Worm (Caenorhabditis elegans) whole organism, L1 larva: Measurements from ENCODE around the gene cutl-29.

Source experiments
- C04F5.9 ChIP-seq: sonication (generic microtip); optimal IDR thresholded peaks from 2 replicates; lab custom pipeline; 2016; ENCODE audit warnings: missing genetic modification characterization, missing compliant biosample characterization
- C16A3.4 ChIP-seq: fragments of 150-350 bp; optimal IDR thresholded peaks from 2 replicates; lab custom pipeline; 2014; ENCODE audit warnings: missing biosample characterization, missing genetic modification characterization
- C34B4.2 ChIP-seq: sonication (generic microtip); optimal IDR thresholded peaks from 2 replicates; lab custom pipeline; 2017; ENCODE audit warnings: mild to moderate bottlenecking, missing genetic modification characterization, missing compliant biosample characterization
- F16B12.6 ChIP-seq: fragments of 150-350 bp; optimal IDR thresholded peaks from 2 replicates; lab custom pipeline; 2014; ENCODE audit warnings: missing biosample characterization, missing genetic modification characterization
- Y116A8C.19 ChIP-seq: sonication (generic microtip); optimal IDR thresholded peaks from 2 replicates; lab custom pipeline; 2016; ENCODE audit warnings: missing compliant biosample characterization, missing genetic modification characterization, borderline replicate concordance
- aha-1 ChIP-seq: fragments of 150-350 bp; optimal IDR thresholded peaks from 2 replicates; lab custom pipeline; 2014; ENCODE audit warnings: missing biosample characterization, missing genetic modification characterization
- alr-1 ChIP-seq: fragments of 200-800 bp; sonication (Bioruptor generic); optimal IDR thresholded peaks from 2 replicates; lab custom pipeline; 2018; ENCODE audit warnings: borderline replicate concordance, mild to moderate bottlenecking, missing genetic modification characterization, missing compliant biosample characterization
- aly-2 ChIP-seq: fragments of 150-350 bp; optimal IDR thresholded peaks from 2 replicates; lab custom pipeline; 2014; ENCODE audit warnings: missing biosample characterization, missing genetic modification characterization
- blmp-1 ChIP-seq: fragments of 150-350 bp; optimal IDR thresholded peaks from 2 replicates; lab custom pipeline; 2014; ENCODE audit warnings: missing biosample characterization, missing genetic modification characterization
- ceh-8 ChIP-seq: fragments of 200-800 bp; sonication (Bioruptor generic); optimal IDR thresholded peaks from 2 replicates; lab custom pipeline; 2018; ENCODE audit warnings: mild to moderate bottlenecking, missing genetic modification characterization, moderate library complexity, missing compliant biosample characterization
- ceh-88 ChIP-seq: fragments of 200-800 bp; sonication (Bioruptor generic); IDR thresholded peaks from 2 replicates; pipeline ENCODE4 v1.3.6; 2022; ENCODE audit warnings: missing genetic modification characterization, missing compliant biosample characterization
- ceh-90 ChIP-seq: sonication (generic microtip); optimal IDR thresholded peaks from 2 replicates; lab custom pipeline; 2016; ENCODE audit warnings: missing genetic modification characterization, missing compliant biosample characterization
- dpl-1 ChIP-seq, 3 experiments: fragments of 150-350 bp in 2 of 3; sonication (generic microtip) in 1 of 3; optimal IDR thresholded peaks; 2 replicates each; lab custom pipeline; 2014 to 2017; ENCODE audit warnings: missing biosample characterization in 3 of 3, missing genetic modification characterization in 3 of 3, missing genetic modification reagents in 3 of 3
- dsc-1 ChIP-seq: sonication (generic microtip); optimal IDR thresholded peaks from 2 replicates; lab custom pipeline; 2016; ENCODE audit warnings: mild to moderate bottlenecking, missing genetic modification characterization, missing compliant biosample characterization
- efl-1 ChIP-seq, 4 experiments: fragments of 150-350 bp; optimal IDR thresholded peaks in 3 of 4; peaks in 1 of 4; 1 replicate in 1 of 4; 2 replicates in 3 of 4; lab custom pipeline; 2014; ENCODE audit warnings: missing biosample characterization in 2 of 4, missing genetic modification characterization in 2 of 4, missing genetic modification reagents in 2 of 4
- efl-3 ChIP-seq: fragments of 200-800 bp; sonication (Bioruptor generic); optimal IDR thresholded peaks from 2 replicates; lab custom pipeline; 2018; ENCODE audit warnings: mild to moderate bottlenecking, missing genetic modification characterization, missing compliant biosample characterization
- egl-27 ChIP-seq, 2 experiments: fragments of 150-350 bp in 1 of 2; sonication (generic microtip); optimal IDR thresholded peaks; 3 replicates each; lab custom pipeline; 2017 to 2018; ENCODE audit warnings: missing biosample characterization in 2 of 2, missing genetic modification characterization in 2 of 2, missing genetic modification reagents in 2 of 2
- elt-3 ChIP-seq, 6 experiments: fragments of 150-350 bp in 1 of 6; sonication (generic microtip); optimal IDR thresholded peaks; 2 replicates each; lab custom pipeline; 2017 to 2018; ENCODE audit warnings: missing biosample characterization in 6 of 6, missing genetic modification characterization in 6 of 6, inconsistent platforms in 1 of 6
- fkh-10 ChIP-seq: sonication (generic microtip); optimal IDR thresholded peaks from 2 replicates; lab custom pipeline; 2017; ENCODE audit warnings: missing biosample characterization, missing genetic modification reagents, missing genetic modification characterization
- fkh-4 ChIP-seq: sonication (generic microtip); optimal IDR thresholded peaks from 2 replicates; lab custom pipeline; 2016; ENCODE audit warnings: missing compliant biosample characterization, missing genetic modification characterization, borderline replicate concordance
- fos-1 ChIP-seq: fragments of 150-350 bp; optimal IDR thresholded peaks from 2 replicates; lab custom pipeline; 2014; ENCODE audit warnings: missing biosample characterization, missing genetic modification characterization
- hpl-2 ChIP-seq: fragments of 150-350 bp; optimal IDR thresholded peaks from 2 replicates; lab custom pipeline; 2014; ENCODE audit warnings: missing biosample characterization, missing genetic modification reagents, missing genetic modification characterization
- irx-1 ChIP-seq: sonication (generic microtip); optimal IDR thresholded peaks from 2 replicates; lab custom pipeline; 2016; ENCODE audit warnings: missing genetic modification characterization, missing compliant biosample characterization
- isw-1 ChIP-seq: fragments of 200-800 bp; sonication (Bioruptor generic); IDR thresholded peaks from 2 replicates; pipeline ENCODE4 v1.3.6; 2022; ENCODE audit warnings: missing genetic modification characterization, missing compliant biosample characterization
- jun-1 ChIP-seq: fragments of 150-350 bp; optimal IDR thresholded peaks from 2 replicates; lab custom pipeline; 2014; ENCODE audit warnings: missing biosample characterization, missing genetic modification reagents, missing genetic modification characterization
- lin-15B ChIP-seq: fragments of 150-350 bp; sonication (generic microtip); optimal IDR thresholded peaks from 3 replicates; lab custom pipeline; 2014; ENCODE audit warnings: missing biosample characterization, missing genetic modification characterization
- lin-35 ChIP-seq, 2 experiments: fragments of 150-350 bp; optimal IDR thresholded peaks; 2 replicates each; lab custom pipeline; 2014; ENCODE audit warnings: missing biosample characterization in 2 of 2, missing genetic modification characterization in 2 of 2, missing genetic modification reagents in 2 of 2
- lir-3 ChIP-seq: sonication (generic microtip); optimal IDR thresholded peaks from 2 replicates; lab custom pipeline; 2016; ENCODE audit warnings: mild to moderate bottlenecking, missing genetic modification characterization, moderate library complexity, missing compliant biosample characterization; ENCODE audit not compliant: poor library complexity
- lsy-2 ChIP-seq, 2 experiments: fragments of 150-350 bp; optimal IDR thresholded peaks; 2 replicates each; lab custom pipeline; 2014; ENCODE audit warnings: missing biosample characterization in 2 of 2, missing genetic modification characterization in 2 of 2
- mdl-1 ChIP-seq, 2 experiments: fragments of 150-350 bp; optimal IDR thresholded peaks; 2 replicates each; lab custom pipeline; 2014 to 2017; ENCODE audit warnings: missing biosample characterization in 2 of 2, missing genetic modification characterization in 2 of 2, inconsistent platforms in 1 of 2
- nhr-12 ChIP-seq: sonication (generic microtip); optimal IDR thresholded peaks from 2 replicates; lab custom pipeline; 2017; ENCODE audit warnings: missing biosample characterization, missing genetic modification characterization
- nhr-19 ChIP-seq: fragments of 200-800 bp; sonication (Bioruptor generic); conservative IDR thresholded peaks from 2 replicates; pipeline ENCODE4 v1.3.6; 2022; ENCODE audit warnings: missing genetic modification characterization, missing compliant biosample characterization
- nhr-20 ChIP-seq: sonication (generic microtip); optimal IDR thresholded peaks from 2 replicates; lab custom pipeline; 2016; ENCODE audit warnings: mild to moderate bottlenecking, missing genetic modification characterization, missing compliant biosample characterization
- nhr-237 ChIP-seq: fragments of 150-350 bp; optimal IDR thresholded peaks from 2 replicates; lab custom pipeline; 2014; ENCODE audit warnings: missing biosample characterization, missing genetic modification characterization
- nhr-47 ChIP-seq: sonication (generic microtip); optimal IDR thresholded peaks from 2 replicates; lab custom pipeline; 2016; ENCODE audit warnings: mild to moderate bottlenecking, missing genetic modification characterization, moderate library complexity, missing compliant biosample characterization
- nhr-77 ChIP-seq: fragments of 150-350 bp; optimal IDR thresholded peaks from 2 replicates; lab custom pipeline; 2014; ENCODE audit warnings: missing biosample characterization, missing genetic modification characterization
- nhr-84 ChIP-seq: sonication (generic microtip); optimal IDR thresholded peaks from 2 replicates; lab custom pipeline; 2017; ENCODE audit warnings: missing biosample characterization, missing genetic modification characterization
- pag-3 ChIP-seq: sonication (generic microtip); optimal IDR thresholded peaks from 2 replicates; lab custom pipeline; 2017; ENCODE audit warnings: missing genetic modification characterization, mild to moderate bottlenecking, missing compliant biosample characterization, antibody characterized with exemption, borderline replicate concordance; ENCODE audit not compliant: insufficient read depth
- rnt-1 ChIP-seq: sonication (generic microtip); optimal IDR thresholded peaks from 2 replicates; lab custom pipeline; 2016; ENCODE audit warnings: mild to moderate bottlenecking, missing genetic modification characterization, moderate library complexity, missing compliant biosample characterization
- skn-1 ChIP-seq: fragments of 150-350 bp; optimal IDR thresholded peaks from 2 replicates; lab custom pipeline; 2014; ENCODE audit warnings: missing biosample characterization, missing genetic modification characterization
- snpc-4 ChIP-seq: fragments of 150-350 bp; optimal IDR thresholded peaks from 2 replicates; lab custom pipeline; 2014; ENCODE audit warnings: missing biosample characterization, missing genetic modification characterization
- snu-23 ChIP-seq: sonication (generic microtip); optimal IDR thresholded peaks from 2 replicates; lab custom pipeline; 2016; ENCODE audit warnings: missing genetic modification characterization, missing compliant biosample characterization
- sox-4 ChIP-seq: sonication (generic microtip); optimal IDR thresholded peaks from 2 replicates; lab custom pipeline; 2016; ENCODE audit warnings: missing genetic modification characterization, missing compliant biosample characterization
- sptf-1 ChIP-seq: fragments of 150-350 bp; optimal IDR thresholded peaks from 2 replicates; lab custom pipeline; 2014; ENCODE audit warnings: missing biosample characterization, missing genetic modification characterization
- swsn-7 ChIP-seq: sonication (generic microtip); optimal IDR thresholded peaks from 2 replicates; lab custom pipeline; 2016; ENCODE audit warnings: missing genetic modification characterization, missing compliant biosample characterization
- tbx-2 ChIP-seq: sonication (generic microtip); optimal IDR thresholded peaks from 2 replicates; lab custom pipeline; 2016; ENCODE audit warnings: missing genetic modification characterization, missing compliant biosample characterization
- tlp-1 ChIP-seq: fragments of 150-350 bp; optimal IDR thresholded peaks from 2 replicates; lab custom pipeline; 2014; ENCODE audit warnings: missing biosample characterization, missing genetic modification characterization
- unc-130 ChIP-seq: fragments of 150-350 bp; optimal IDR thresholded peaks from 2 replicates; lab custom pipeline; 2017; ENCODE audit warnings: missing biosample characterization, missing genetic modification characterization, inconsistent platforms
- unc-98 ChIP-seq: fragments of 200-800 bp; sonication (Bioruptor generic); IDR thresholded peaks from 2 replicates; pipeline ENCODE4 v1.3.6; 2022; ENCODE audit warnings: missing genetic modification characterization, missing compliant biosample characterization
- xbp-1 ChIP-seq: sonication (generic microtip); optimal IDR thresholded peaks from 2 replicates; lab custom pipeline; 2016; ENCODE audit warnings: missing genetic modification characterization, missing compliant biosample characterization
- ztf-11 ChIP-seq, 2 experiments: sonication (generic microtip); optimal IDR thresholded peaks; 2 replicates each; lab custom pipeline; 2016 to 2017; ENCODE audit warnings: missing genetic modification characterization in 2 of 2, missing biosample characterization in 1 of 2, missing compliant biosample characterization in 1 of 2
- ztf-4 ChIP-seq: fragments of 150-350 bp; optimal IDR thresholded peaks from 2 replicates; lab custom pipeline; 2014; ENCODE audit warnings: missing biosample characterization, missing genetic modification characterization

cutl-29 gene

ce11 chrX:8286740-8287299, 16.0 kb upstream of the cutl-29 start, which contains the start of gene sec-16A.2:
Gene sec-16A.2, plus strand, starts transcription at chrX:8287249.
- TF ChIP-seq ztf-4 (tag; lab: Kevin White, UChicago) (no peak), nhr-84 (tag; lab: Kevin White, UChicago) (no peak), xbp-1 (tag; lab: Kevin White, UChicago) (peak; percentile 66), unc-98 (no peak), nhr-20 (tag; lab: Kevin White, UChicago) (peak; percentile 68), dpl-1 (GFP tag; optimal IDR thresholded peaks at IDR 0.05; lab: Kevin White, UChicago) (peak in 2 of 3 experiments; percentile 48 to 51), snu-23 (GFP tag; lab: Kevin White, UChicago) (peak; percentile 73), fkh-4 (tag; lab: Kevin White, UChicago) (no peak), F16B12.6 (tag; lab: Kevin White, UChicago) (no peak), hpl-2 (no peak), snpc-4 (no peak), efl-1 (optimal IDR thresholded peaks at IDR 0.05; lab: Kevin White, UChicago) (peak; percentile 42 to 71), efl-1 (GFP tag; optimal IDR thresholded peaks at IDR 0.05 in 1 of 2; lab: Kevin White, UChicago) (peak in 1 of 2 experiments; percentile 19), lsy-2 (tag; optimal IDR thresholded peaks at IDR 0.05; lab: Kevin White, UChicago) (peak; percentile 57 to 80), Y116A8C.19 (tag; lab: Kevin White, UChicago) (no peak), ceh-88 (no peak), swsn-7 (tag; lab: Kevin White, UChicago) (peak; percentile 63), nhr-77 (tag; lab: Kevin White, UChicago) (peak; percentile 25), fkh-10 (no peak), irx-1 (tag; lab: Kevin White, UChicago) (peak; percentile 11), pag-3 (no peak), elt-3 (tag; optimal IDR thresholded peaks at IDR 0.05; lab: Kevin White, UChicago) (peak in 1 of 6 experiments; percentile 30), nhr-237 (tag; lab: Kevin White, UChicago) (no peak), C34B4.2 (tag; lab: Kevin White, UChicago) (no peak), skn-1 (tag; lab: Kevin White, UChicago) (peak; percentile 27), tlp-1 (tag; lab: Kevin White, UChicago) (no peak), aha-1 (tag; lab: Kevin White, UChicago) (no peak), aly-2 (tag; lab: Kevin White, UChicago) (no peak), blmp-1 (peak; percentile 77), C04F5.9 (no peak), sox-4 (no peak), rnt-1 (peak; percentile 61), sptf-1 (no peak), jun-1 (tag; lab: Kevin White, UChicago) (peak; percentile 4), ztf-11 (tag; optimal IDR thresholded peaks at IDR 0.05; lab: Kevin White, UChicago) (peak in 1 of 2 experiments; percentile 1), unc-130 (tag; lab: Kevin White, UChicago) (peak; percentile 7), C16A3.4 (tag; lab: Kevin White, UChicago) (peak; percentile 55), fos-1 (tag; lab: Kevin White, UChicago) (peak; percentile 34), tbx-2 (tag; lab: Kevin White, UChicago) (peak; percentile 62), dsc-1 (tag; lab: Kevin White, UChicago) (peak; percentile 14), ceh-90 (tag; lab: Kevin White, UChicago) (no peak), lin-35 (GFP tag; optimal IDR thresholded peaks at IDR 0.05; lab: Kevin White, UChicago) (peak; percentile 52 to 75), ceh-8 (GFP tag; lab: Kevin White, UChicago) (no peak), egl-27 (tag; optimal IDR thresholded peaks at IDR 0.05; lab: Kevin White, UChicago) (no peak), lin-15B (peak; percentile 48), nhr-47 (tag; lab: Kevin White, UChicago) (peak; percentile 57), nhr-12 (tag; lab: Kevin White, UChicago) (no peak), isw-1 (GFP tag; lab: Robert Waterston, UW) (peak; percentile 21), efl-3 (no peak), lir-3 (tag; lab: Kevin White, UChicago) (no peak), nhr-19 (GFP tag; lab: Robert Waterston, UW) (peak; percentile 47), mdl-1 (tag; optimal IDR thresholded peaks at IDR 0.05; lab: Kevin White, UChicago) (peak in 1 of 2 experiments; percentile 78), alr-1 (tag; lab: Kevin White, UChicago) (no peak)
